Fruit fly (Drosophila melanogaster) whole organism, prepupa: Measurements from ENCODE around the gene CG7183.

Experiments used
- CG11294 ChIP-seq: fragments of 200-800 bp; sonication (Bioruptor generic); IDR thresholded peaks from 2 replicates; pipeline ENCODE4 v1.3.6; 2022; ENCODE audit warnings: missing biosample characterization, missing genetic modification characterization
- CG11902 ChIP-seq: fragments of 200-800 bp; sonication (Bioruptor generic); optimal IDR thresholded peaks from 3 replicates; lab custom pipeline; 2016; ENCODE audit warnings: missing biosample characterization, missing genetic modification characterization
- CG15336 ChIP-seq: fragments of 200-800 bp; sonication (Bioruptor generic); IDR thresholded peaks from 2 replicates; pipeline ENCODE4 v1.3.6; 2022; ENCODE audit warnings: missing biosample characterization, missing genetic modification characterization
- CG1621 ChIP-seq: fragments of 200-800 bp; sonication (Bioruptor generic); optimal IDR thresholded peaks from 3 replicates; lab custom pipeline; 2018; ENCODE audit warnings: missing biosample characterization, mild to moderate bottlenecking, missing genetic modification characterization
- CG16779 ChIP-seq: fragments of 200-800 bp; sonication (Bioruptor generic); optimal IDR thresholded peaks from 3 replicates; lab custom pipeline; 2017; ENCODE audit warnings: missing biosample characterization, mild to moderate bottlenecking, missing genetic modification characterization
- CG3032 ChIP-seq: fragments of 200-800 bp; optimal IDR thresholded peaks from 2 replicates; lab custom pipeline; 2019; ENCODE audit warnings: missing biosample characterization, mild to moderate bottlenecking, missing genetic modification characterization, moderate library complexity
- CG32006 ChIP-seq: fragments of 200-800 bp; sonication (Bioruptor generic); optimal IDR thresholded peaks from 3 replicates; lab custom pipeline; 2017; ENCODE audit warnings: missing biosample characterization, mild to moderate bottlenecking, missing genetic modification characterization
- CG34406 ChIP-seq: fragments of 200-800 bp; sonication (Bioruptor generic); optimal IDR thresholded peaks from 3 replicates; lab custom pipeline; 2016; ENCODE audit warnings: missing biosample characterization, missing genetic modification characterization
- CG6163 ChIP-seq: fragments of 200-800 bp; sonication (Bioruptor generic); IDR thresholded peaks from 3 replicates; pipeline ENCODE4 v1.3.6; 2022; ENCODE audit warnings: missing biosample characterization, missing genetic modification characterization
- CG6276 ChIP-seq: fragments of 200-800 bp; sonication (Bioruptor generic); optimal IDR thresholded peaks from 2 replicates; lab custom pipeline; 2017; ENCODE audit warnings: missing biosample characterization, mild to moderate bottlenecking, missing genetic modification characterization
- CG6792 ChIP-seq: fragments of 200-800 bp; sonication (Bioruptor generic); optimal IDR thresholded peaks from 3 replicates; lab custom pipeline; 2016; ENCODE audit warnings: missing biosample characterization, missing genetic modification characterization
- CG6808 ChIP-seq: fragments of 200-800 bp; sonication (Bioruptor generic); optimal IDR thresholded peaks from 3 replicates; lab custom pipeline; 2017; ENCODE audit warnings: missing biosample characterization, missing genetic modification characterization, mild to moderate bottlenecking, moderate library complexity, missing genetic modification reagents
- CG8119 ChIP-seq: fragments of 200-800 bp; sonication (Bioruptor generic); IDR thresholded peaks from 3 replicates; pipeline ENCODE4 v1.3.6; 2022; ENCODE audit warnings: missing biosample characterization, missing genetic modification characterization
- CG9139 ChIP-seq: fragments of 200-800 bp; sonication (Bioruptor generic); optimal IDR thresholded peaks from 3 replicates; lab custom pipeline; 2017; ENCODE audit warnings: missing biosample characterization, mild to moderate bottlenecking, missing genetic modification characterization
- Eip75B ChIP-seq: fragments of 200-800 bp; sonication (Bioruptor generic); optimal IDR thresholded peaks from 3 replicates; lab custom pipeline; 2016; ENCODE audit warnings: missing biosample characterization, missing genetic modification characterization
- Eip78C ChIP-seq: fragments of 200-800 bp; sonication (Bioruptor generic); peaks from one replicate; lab custom pipeline; 2016; ENCODE audit warnings: missing biosample characterization, missing genetic modification characterization
- Eip93F ChIP-seq: fragments of 200-800 bp; sonication (Bioruptor generic); optimal IDR thresholded peaks from 2 replicates; lab custom pipeline; 2016; ENCODE audit warnings: missing biosample characterization, mild to moderate bottlenecking, missing genetic modification characterization
- Ets21C ChIP-seq: fragments of 200-800 bp; sonication (Bioruptor generic); optimal IDR thresholded peaks from 3 replicates; lab custom pipeline; 2016; ENCODE audit warnings: missing biosample characterization, missing genetic modification characterization
- Ets96B ChIP-seq: fragments of 200-800 bp; optimal IDR thresholded peaks from 2 replicates; lab custom pipeline; 2019; ENCODE audit warnings: missing biosample characterization, mild to moderate bottlenecking, missing genetic modification characterization, moderate library complexity
- Lpt ChIP-seq: fragments of 200-800 bp; sonication (Bioruptor generic); optimal IDR thresholded peaks from 3 replicates; lab custom pipeline; 2016; ENCODE audit warnings: missing biosample characterization, missing genetic modification characterization
- Met ChIP-seq: fragments of 200-800 bp; sonication (Bioruptor generic); optimal IDR thresholded peaks from 3 replicates; lab custom pipeline; 2016; ENCODE audit warnings: missing biosample characterization, missing genetic modification characterization
- OdsH ChIP-seq: fragments of 200-800 bp; sonication (Bioruptor generic); optimal IDR thresholded peaks from 3 replicates; lab custom pipeline; 2016; ENCODE audit warnings: missing biosample characterization, missing genetic modification characterization
- Smox ChIP-seq: fragments of 200-800 bp; sonication (Bioruptor generic); optimal IDR thresholded peaks from 3 replicates; lab custom pipeline; 2016; ENCODE audit warnings: missing biosample characterization, missing genetic modification characterization
- Sox102F ChIP-seq: fragments of 200-800 bp; sonication (Bioruptor generic); optimal IDR thresholded peaks from 2 replicates; lab custom pipeline; 2016; ENCODE audit warnings: missing biosample characterization, mild to moderate bottlenecking, missing genetic modification characterization
- Sox14 ChIP-seq: fragments of 200-800 bp; sonication (Bioruptor generic); optimal IDR thresholded peaks from 3 replicates; lab custom pipeline; 2016; ENCODE audit warnings: missing biosample characterization, missing genetic modification characterization
- Sox15 ChIP-seq: fragments of 200-800 bp; sonication (Bioruptor generic); optimal IDR thresholded peaks from 3 replicates; lab custom pipeline; 2016; ENCODE audit warnings: missing biosample characterization, missing genetic modification characterization
- cyc ChIP-seq: fragments of 200-800 bp; sonication (Bioruptor generic); optimal IDR thresholded peaks from 3 replicates; lab custom pipeline; 2016; ENCODE audit warnings: missing biosample characterization, missing genetic modification characterization
- dac ChIP-seq: fragments of 200-800 bp; sonication (Bioruptor generic); optimal IDR thresholded peaks from 2 replicates; lab custom pipeline; 2017; ENCODE audit warnings: missing biosample characterization, mild to moderate bottlenecking, missing genetic modification characterization
- dsx ChIP-seq: fragments of 200-800 bp; optimal IDR thresholded peaks from 3 replicates; lab custom pipeline; 2019; ENCODE audit warnings: missing biosample characterization, mild to moderate bottlenecking, missing genetic modification characterization, moderate library complexity; ENCODE audit not compliant: poor library complexity, severe bottlenecking
- eg ChIP-seq: fragments of 200-800 bp; sonication (Bioruptor generic); IDR thresholded peaks from 3 replicates; pipeline ENCODE4 v1.3.6; 2022; ENCODE audit warnings: missing biosample characterization, missing genetic modification characterization
- fd59A ChIP-seq: fragments of 200-800 bp; sonication (Bioruptor generic); optimal IDR thresholded peaks from 2 replicates; lab custom pipeline; 2017; ENCODE audit warnings: missing biosample characterization, mild to moderate bottlenecking, missing genetic modification characterization, missing genetic modification reagents
- fd85E ChIP-seq: fragments of 200-800 bp; sonication (Bioruptor generic); optimal IDR thresholded peaks from 3 replicates; lab custom pipeline; 2016; ENCODE audit warnings: missing biosample characterization, missing genetic modification characterization
- fkh ChIP-seq: fragments of 200-800 bp; sonication (Bioruptor generic); optimal IDR thresholded peaks from 3 replicates; lab custom pipeline; 2017; ENCODE audit warnings: missing biosample characterization, mild to moderate bottlenecking, missing genetic modification characterization, moderate library complexity
- lz ChIP-seq: fragments of 200-800 bp; sonication (Bioruptor generic); optimal IDR thresholded peaks from 3 replicates; lab custom pipeline; 2016; ENCODE audit warnings: missing biosample characterization, missing genetic modification characterization
- net ChIP-seq: fragments of 200-800 bp; sonication (Bioruptor generic); optimal IDR thresholded peaks from 3 replicates; lab custom pipeline; 2016; ENCODE audit warnings: missing biosample characterization, missing genetic modification characterization
- pdm3 ChIP-seq: fragments of 200-800 bp; sonication (Bioruptor generic); optimal IDR thresholded peaks from 3 replicates; lab custom pipeline; 2016; ENCODE audit warnings: missing biosample characterization, missing genetic modification characterization
- salr ChIP-seq, 2 experiments: fragments of 200-800 bp; sonication (Bioruptor generic); optimal IDR thresholded peaks; 3 replicates each; lab custom pipeline; 2016 to 2018; ENCODE audit warnings: missing biosample characterization in 2 of 2, missing genetic modification characterization in 2 of 2, mild to moderate bottlenecking in 1 of 2
- spab ChIP-seq: fragments of 200-800 bp; sonication (Bioruptor generic); optimal IDR thresholded peaks from 2 replicates; lab custom pipeline; 2017; ENCODE audit warnings: missing biosample characterization, mild to moderate bottlenecking, missing genetic modification characterization, missing genetic modification reagents
- ss ChIP-seq, 2 experiments: fragments of 200-800 bp; sonication (Bioruptor generic); optimal IDR thresholded peaks; 2 replicates in 1 of 2; 3 replicates in 1 of 2; lab custom pipeline; 2017 to 2018; ENCODE audit warnings: mild to moderate bottlenecking in 2 of 2, missing biosample characterization in 2 of 2, missing genetic modification characterization in 2 of 2, moderate library complexity in 1 of 2
- svp ChIP-seq: fragments of 200-800 bp; sonication (Bioruptor generic); peaks from one replicate; lab custom pipeline; 2016; ENCODE audit warnings: missing biosample characterization, missing genetic modification characterization
- vri ChIP-seq: fragments of 200-800 bp; sonication (Bioruptor generic); optimal IDR thresholded peaks from 3 replicates; lab custom pipeline; 2016; ENCODE audit warnings: missing biosample characterization, mild to moderate bottlenecking, missing genetic modification characterization

The CG7183 gene

DNA sequence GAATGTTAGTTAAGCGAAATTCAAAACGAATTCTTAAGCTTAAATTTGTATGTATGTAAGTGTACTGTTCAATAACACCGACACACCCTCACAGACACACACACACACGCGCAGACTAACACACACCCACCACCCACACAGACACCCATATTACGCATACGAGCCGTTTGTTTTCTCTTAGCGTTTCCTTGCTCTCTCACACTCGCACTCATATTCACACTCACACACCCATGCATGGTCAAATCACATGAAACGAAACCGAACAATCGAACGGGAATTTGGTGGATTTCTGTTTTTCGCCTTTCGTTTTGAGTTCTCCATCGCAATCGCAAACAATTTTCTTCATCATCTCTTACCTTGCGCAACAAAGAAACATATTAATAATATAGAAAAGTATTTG lies 28.8 kb upstream of the CG7183 start:
- no peak for TF ChIP-seq CG11294
- no peak for TF ChIP-seq CG34406 (GFP tag; lab: Kevin White, UChicago)
- TF ChIP-seq lz (GFP tag; lab: Kevin White, UChicago): no peak
- no peak for TF ChIP-seq CG16779 (tag; lab: Kevin White, UChicago)
- TF ChIP-seq cyc: no peak
- TF ChIP-seq Sox15: no peak
- TF ChIP-seq Eip75B (GFP tag; lab: Kevin White, UChicago): no peak
- no peak for TF ChIP-seq Ets21C (GFP tag; lab: Kevin White, UChicago)

DNA sequence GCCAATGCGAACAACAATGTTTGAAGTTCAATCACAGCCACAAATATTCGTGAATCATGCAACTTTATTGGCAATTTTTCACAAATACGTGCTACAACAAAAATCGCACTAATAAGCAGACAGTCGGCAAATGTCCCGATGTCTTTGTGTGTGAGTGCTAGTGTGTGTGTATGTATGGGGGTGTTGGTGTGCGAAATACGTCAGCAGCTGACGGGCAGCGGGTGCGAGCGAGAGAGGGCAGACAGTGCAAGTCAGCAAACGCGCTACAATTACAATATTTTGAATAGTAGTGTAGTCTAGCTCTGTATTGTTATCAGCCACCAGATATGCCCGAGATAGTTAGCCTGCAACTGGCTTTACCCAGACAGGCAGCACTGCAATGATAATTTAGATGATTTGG lies 25.5 kb upstream of the CG7183 start:
- TF ChIP-seq CG32006 (GFP tag; lab: Kevin White, UChicago): no peak
- no peak for TF ChIP-seq CG34406 (GFP tag; lab: Kevin White, UChicago)
- no peak for TF ChIP-seq CG3032 (tag; lab: Kevin White, UChicago)
- TF ChIP-seq Lpt: no peak
- TF ChIP-seq CG6276 (GFP tag; lab: Kevin White, UChicago): no peak

DNA sequence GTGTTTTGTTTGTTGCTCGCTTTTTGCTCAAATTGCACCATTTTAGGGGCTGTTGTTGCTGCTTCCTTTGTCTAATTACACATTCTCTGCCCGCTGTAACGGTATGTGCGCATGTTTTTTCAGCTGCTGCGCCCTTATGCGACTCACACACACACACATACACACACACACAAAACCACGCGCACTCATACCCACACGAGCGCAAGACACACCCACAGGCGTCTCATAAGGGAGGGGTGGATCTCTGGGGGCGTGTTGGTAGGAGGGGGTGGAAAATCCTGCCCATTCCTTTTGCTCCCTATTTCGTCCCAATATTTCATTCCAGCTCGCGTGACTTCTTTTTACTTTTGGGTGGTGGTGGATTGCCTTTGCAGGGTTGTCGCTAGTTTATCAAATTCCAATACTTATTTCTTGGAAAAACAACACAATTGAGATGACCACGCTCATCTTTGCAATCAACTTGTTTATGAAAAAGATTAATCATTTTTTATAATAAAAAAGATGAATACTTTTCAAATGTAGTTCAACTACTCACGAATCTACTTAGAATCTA lies 24.6 kb upstream of the CG7183 start:
- TF ChIP-seq ss (GFP tag; optimal IDR thresholded peaks at IDR 0.05; lab: Kevin White, UChicago): peak in 1 of 2 experiments; percentile 0
- TF ChIP-seq Ets96B (tag; lab: Kevin White, UChicago): no peak

DNA sequence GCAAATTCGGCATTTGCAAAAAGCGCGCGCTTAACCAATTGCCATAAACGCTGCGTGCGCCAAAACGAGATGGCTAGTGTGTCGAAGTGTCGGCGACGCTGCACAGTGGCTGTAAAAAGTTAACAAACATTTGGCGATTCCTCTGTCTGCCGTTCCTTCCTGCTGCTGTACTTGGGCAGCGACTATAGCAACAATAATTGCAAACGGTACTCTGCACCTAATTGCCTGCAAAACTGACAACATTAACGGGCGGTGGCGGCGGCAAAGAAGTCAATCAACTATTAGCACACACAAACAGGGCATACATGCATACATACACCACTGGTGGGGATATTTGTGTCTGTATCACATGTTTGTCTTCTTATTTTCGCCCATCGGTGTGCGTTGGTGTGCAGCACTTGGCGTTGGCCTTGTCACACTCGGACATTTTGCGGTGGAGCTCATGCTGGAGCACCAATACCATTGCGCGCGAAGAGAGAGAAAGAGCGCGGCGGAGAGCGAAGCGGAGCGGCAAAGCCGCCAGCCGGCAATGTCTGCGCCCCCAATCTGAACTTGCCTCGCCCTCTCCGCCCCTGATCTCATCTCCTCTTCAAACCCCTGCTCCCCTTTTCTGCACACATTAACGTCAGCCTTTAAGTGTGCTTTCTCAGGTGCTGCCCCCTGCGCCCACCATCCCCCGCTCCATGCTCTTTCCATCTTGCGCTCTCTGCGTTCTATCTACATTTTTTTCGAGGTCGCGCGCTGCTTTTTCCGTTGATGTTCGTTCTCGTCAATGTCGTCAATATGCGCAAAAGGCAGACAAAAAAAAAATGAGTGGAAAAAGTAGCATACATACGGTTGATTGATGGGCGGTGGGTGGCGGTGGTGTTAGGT lies 23.9 kb upstream of the CG7183 start:
- TF ChIP-seq Sox15 (no peak), CG6163 (peak; percentile 65; the same call in 2 of the 3 replicates), fkh (GFP tag; lab: Kevin White, UChicago) (peak; percentile 53), CG8119 (GFP tag; lab: Robert Waterston, UW) (peak; percentile 19; the same call in 2 of the 3 replicates), CG3032 (tag; lab: Kevin White, UChicago) (no peak), dac (no peak), dsx (GFP tag; lab: Kevin White, UChicago) (peak; percentile 35), Eip78C (GFP tag; lab: Kevin White, UChicago) (peak; percentile 56), Lpt (peak; percentile 79), svp (GFP tag; lab: Kevin White, UChicago) (peak; percentile 100), vri (GFP tag; lab: Kevin White, UChicago) (peak; percentile 25), Sox14 (peak; percentile 32), CG1621 (tag; lab: Kevin White, UChicago) (peak; percentile 24), spab (GFP tag; lab: Kevin White, UChicago) (no peak), cyc (peak; percentile 21), CG6792 (peak; percentile 13), Eip93F (GFP tag; lab: Kevin White, UChicago) (no peak), Eip75B (GFP tag; lab: Kevin White, UChicago) (peak; percentile 57), eg (GFP tag; lab: Robert Waterston, UW) (peak; percentile 47; the same call in 1 of the 3 replicates), Sox102F (GFP tag; lab: Kevin White, UChicago) (no peak), OdsH (GFP tag; lab: Kevin White, UChicago) (no peak), fd85E (GFP tag; lab: Kevin White, UChicago) (no peak)

DNA sequence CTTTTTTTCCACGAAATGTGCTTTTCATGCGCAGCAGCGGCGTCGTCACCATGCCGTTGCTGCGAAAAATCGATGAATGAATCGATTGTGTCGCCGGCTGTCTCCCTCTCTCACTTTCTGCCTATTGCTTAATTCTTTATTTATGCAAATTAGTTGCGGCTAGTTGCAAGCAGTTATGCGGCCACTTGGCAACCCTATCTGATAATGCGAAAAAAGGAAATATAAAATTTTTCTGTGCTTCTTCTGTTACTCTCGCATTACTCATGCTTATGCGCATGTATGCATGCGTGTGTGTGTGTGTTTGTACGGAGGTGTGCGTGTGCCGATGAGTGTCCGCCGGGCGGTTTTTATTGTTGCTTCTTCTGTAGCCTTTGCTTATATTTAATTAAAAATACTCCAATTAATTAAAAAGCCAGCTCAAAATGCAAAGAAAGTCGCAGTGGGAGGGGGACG lies 23.2 kb upstream of the CG7183 start:
- TF ChIP-seq CG15336 (GFP tag; lab: Robert Waterston, UW): peak; percentile 28; the same call in 1 of the 2 replicates
- TF ChIP-seq net (GFP tag; lab: Kevin White, UChicago): no peak
- peak; percentile 10 for TF ChIP-seq CG34406 (GFP tag; lab: Kevin White, UChicago)
- peak; percentile 40 for TF ChIP-seq pdm3 (GFP tag; lab: Kevin White, UChicago)
- TF ChIP-seq dac: peak; percentile 11
- TF ChIP-seq ss (GFP tag; optimal IDR thresholded peaks at IDR 0.05; lab: Kevin White, UChicago): no peak
- peak; percentile 4 for TF ChIP-seq CG11902 (GFP tag; lab: Kevin White, UChicago)
- no peak for TF ChIP-seq CG6808 (GFP tag; lab: Kevin White, UChicago)
- no peak for TF ChIP-seq fd59A (GFP tag; lab: Kevin White, UChicago)
- no peak for TF ChIP-seq salr (GFP tag; optimal IDR thresholded peaks at IDR 0.05; lab: Kevin White, UChicago)
- TF ChIP-seq Smox (GFP tag; lab: Kevin White, UChicago): no peak
- TF ChIP-seq Ets21C (GFP tag; lab: Kevin White, UChicago): no peak
- no peak for TF ChIP-seq svp (GFP tag; lab: Kevin White, UChicago)
- no peak for TF ChIP-seq CG9139
- peak; percentile 54 for TF ChIP-seq Eip78C (GFP tag; lab: Kevin White, UChicago)
- TF ChIP-seq spab (GFP tag; lab: Kevin White, UChicago): no peak
- peak; percentile 30 for TF ChIP-seq Sox15
- TF ChIP-seq fd85E (GFP tag; lab: Kevin White, UChicago): no peak
- TF ChIP-seq Met (GFP tag; lab: Kevin White, UChicago): peak; percentile 53
